Fruit fly (Drosophila melanogaster): ENCODE data around the gene GC.

GC gene

DNA sequence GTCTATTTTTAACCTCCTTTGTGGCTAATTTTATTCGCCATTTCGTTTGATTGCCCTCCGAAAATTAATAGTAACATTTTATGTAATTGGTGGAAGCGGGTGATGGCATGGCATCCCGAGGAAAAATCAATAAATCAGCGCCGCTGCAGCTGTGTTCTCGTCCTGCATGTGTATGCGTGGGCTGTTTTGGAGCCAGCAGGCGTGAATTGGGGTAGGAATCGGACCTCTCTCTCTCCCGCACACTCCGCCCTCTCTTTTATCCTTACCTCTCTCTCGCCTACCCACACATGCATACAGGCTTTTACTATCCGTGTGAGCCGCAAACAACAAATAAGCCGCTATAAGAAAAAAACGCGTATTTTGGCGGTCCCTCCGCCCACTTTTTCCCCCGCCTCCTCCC lies 51.8 kb downstream of the GC start:
- TF ChIP-seq psq (GFP tag; optimal IDR thresholded peaks at IDR 0.05): peak; percentile 21
- TF ChIP-seq sage (GFP tag; optimal IDR thresholded peaks at IDR 0.05): no peak
- no peak for TF ChIP-seq lola (GFP tag; optimal IDR thresholded peaks at IDR 0.05)
- no peak for TF ChIP-seq Hr78 (GFP tag; optimal IDR thresholded peaks at IDR 0.05)
- TF ChIP-seq dl (GFP tag; optimal IDR thresholded peaks at IDR 0.05; ENCODE audit: insufficient read depth in 1 of 2, partially characterized antibody in 2 of 2): no peak
- no peak for TF ChIP-seq Rel (GFP tag; optimal IDR thresholded peaks at IDR 0.05)
- no peak for TF ChIP-seq Rel (tag; optimal IDR thresholded peaks at IDR 0.05)

- TF ChIP-seq h (GFP tag; optimal IDR thresholded peaks at IDR 0.05) (peak; percentile 13), Rel (GFP tag; optimal IDR thresholded peaks at IDR 0.05) (no peak), Rel (tag; optimal IDR thresholded peaks at IDR 0.05) (peak; percentile 76), Myc (optimal IDR thresholded peaks at IDR 0.05) (peak; percentile 32), rgr (GFP tag; optimal IDR thresholded peaks at IDR 0.05) (no peak)
These were observed 52.5 kb downstream of the GC start, which contains the start of gene CG13917 for dm6 chr3L:1576489-1577106. CG13917 (plus strand) TSS chr3L:1576699.

DNA sequence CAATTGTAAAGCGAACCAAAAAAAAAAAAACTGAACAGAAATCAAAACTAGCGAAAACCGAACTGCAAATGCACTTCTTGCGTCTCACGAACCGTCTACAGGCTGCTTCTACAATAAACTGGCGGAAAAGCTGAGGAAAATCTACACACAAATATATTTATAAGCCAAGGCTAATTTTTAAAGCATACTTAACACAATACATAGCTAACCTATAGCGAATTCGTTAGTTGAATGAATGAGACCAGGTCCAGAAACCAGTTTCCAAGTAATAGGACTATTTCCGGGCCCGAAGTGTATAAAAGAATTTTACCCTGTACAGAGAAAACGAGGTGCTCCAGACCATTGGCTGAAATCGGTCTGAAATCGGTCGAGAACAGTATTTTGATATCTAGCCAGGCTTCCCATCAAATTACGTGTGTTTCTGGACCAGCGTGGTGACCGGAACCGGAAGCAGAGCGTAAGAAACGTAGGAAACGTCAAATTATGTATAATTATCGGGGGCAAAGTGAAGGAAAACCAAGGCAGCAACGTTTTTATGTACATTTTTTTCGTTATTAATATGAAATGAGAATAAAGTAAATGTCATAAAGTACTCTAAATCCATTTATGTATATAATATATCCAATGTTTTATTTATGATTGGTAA lies 53.2 kb downstream of the GC start:
- TF ChIP-seq CG32264 (GFP tag; optimal IDR thresholded peaks at IDR 0.05): no peak
- no peak for TF ChIP-seq dsf (GFP tag; optimal IDR thresholded peaks at IDR 0.05; ENCODE audit: borderline replicate concordance)
- no peak for TF ChIP-seq ey (GFP tag; optimal IDR thresholded peaks at IDR 0.05)
- no peak for TF ChIP-seq psq (GFP tag; optimal IDR thresholded peaks at IDR 0.05)
- TF ChIP-seq brk (GFP tag; optimal IDR thresholded peaks at IDR 0.05): no peak
- TF ChIP-seq jim (GFP tag; optimal IDR thresholded peaks at IDR 0.05): no peak
- no peak for TF ChIP-seq tai (GFP tag; optimal IDR thresholded peaks at IDR 0.05)
- TF ChIP-seq Dif (GFP tag; optimal IDR thresholded peaks at IDR 0.05; ENCODE audit: partially characterized antibody): no peak
- no peak for TF ChIP-seq woc (GFP tag; optimal IDR thresholded peaks at IDR 0.05)
- no peak for TF ChIP-seq Myc (optimal IDR thresholded peaks at IDR 0.05)
- no peak for TF ChIP-seq lola (GFP tag; optimal IDR thresholded peaks at IDR 0.05)
- no peak for TF ChIP-seq N (GFP tag; optimal IDR thresholded peaks at IDR 0.05)

dm6 chr3L:1573191-1573590 lies 55.9 kb downstream of the GC start:
- no peak for TF ChIP-seq lola (GFP tag; optimal IDR thresholded peaks at IDR 0.05)
- no peak for TF ChIP-seq Mio (GFP tag; optimal IDR thresholded peaks at IDR 0.05)
- no peak for TF ChIP-seq ey (GFP tag; optimal IDR thresholded peaks at IDR 0.05)
- TF ChIP-seq sage (GFP tag; optimal IDR thresholded peaks at IDR 0.05): no peak
- no peak for TF ChIP-seq brk (GFP tag; optimal IDR thresholded peaks at IDR 0.05)
- no peak for TF ChIP-seq rgr (GFP tag; optimal IDR thresholded peaks at IDR 0.05)
- no peak for TF ChIP-seq fru (GFP tag; optimal IDR thresholded peaks at IDR 0.05)
- TF ChIP-seq jim (GFP tag; optimal IDR thresholded peaks at IDR 0.05): no peak
